Worm (Caenorhabditis elegans): Measurements from ENCODE around the gene srlf-23.
"Not testable (repeated sequence)": the region's sequence is repeated elsewhere in the genome, so short reads cannot be mapped to it uniquely, and the experiment has no call there.

Gene srlf-23

DNA sequence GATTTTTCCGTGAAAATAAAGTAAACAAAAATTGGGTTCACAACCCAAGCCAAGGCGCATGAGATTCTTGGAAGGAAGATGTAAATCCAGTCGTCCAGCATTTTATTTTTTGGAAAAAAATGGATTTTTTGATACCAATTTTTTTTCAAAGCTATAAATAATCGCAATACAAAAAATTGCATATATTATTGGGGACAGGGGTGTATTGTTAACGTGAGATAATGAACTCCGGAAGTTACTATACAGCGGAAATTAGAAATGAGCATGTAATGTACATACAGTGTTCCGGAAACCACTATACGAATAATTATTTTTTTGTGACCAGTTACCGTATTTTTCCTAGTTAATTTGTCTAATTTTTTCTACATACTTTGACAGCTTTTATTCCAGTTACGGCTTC, 9.0 kb downstream of the srlf-23 start, which contains the start of gene srj-38:
srj-38 (minus strand) TSS at position 101 of the 400 bp plus-strand sequence.
- no peak for TF ChIP-seq W03F9.2 (tag; optimal IDR thresholded peaks at IDR 0.05)
- TF ChIP-seq him-1 (tag; optimal IDR thresholded peaks at IDR 0.05) = no peak
- no peak for TF ChIP-seq dao-5 (tag; optimal IDR thresholded peaks at IDR 0.05)

DNA sequence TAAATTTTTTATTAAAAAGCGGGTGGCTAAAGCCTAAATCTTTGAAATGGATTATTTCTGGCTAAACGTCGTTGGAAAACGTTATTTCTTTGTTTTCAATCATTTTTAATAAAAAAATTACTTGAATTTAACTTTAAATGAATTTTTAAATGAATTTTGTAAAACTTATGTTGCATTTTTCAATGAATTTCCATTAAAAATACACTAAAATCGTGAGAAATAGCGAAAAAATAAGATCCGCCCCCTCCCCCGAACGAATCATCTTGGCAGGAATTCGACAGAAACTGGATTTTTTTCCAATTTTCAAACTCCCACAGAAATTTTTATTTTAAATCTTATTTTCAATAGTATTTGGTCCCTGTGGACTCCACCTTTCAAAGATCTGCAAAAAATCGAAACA, 14.2 kb downstream of the srlf-23 start, which contains the start of gene srg-53:
srg-53 (plus strand) TSS at position 301 of the 400 bp plus-strand sequence.
- TF ChIP-seq dao-5 (tag; optimal IDR thresholded peaks at IDR 0.05) (no peak), him-1 (tag; optimal IDR thresholded peaks at IDR 0.05) (no peak), W03F9.2 (tag; optimal IDR thresholded peaks at IDR 0.05) (no peak)

DNA sequence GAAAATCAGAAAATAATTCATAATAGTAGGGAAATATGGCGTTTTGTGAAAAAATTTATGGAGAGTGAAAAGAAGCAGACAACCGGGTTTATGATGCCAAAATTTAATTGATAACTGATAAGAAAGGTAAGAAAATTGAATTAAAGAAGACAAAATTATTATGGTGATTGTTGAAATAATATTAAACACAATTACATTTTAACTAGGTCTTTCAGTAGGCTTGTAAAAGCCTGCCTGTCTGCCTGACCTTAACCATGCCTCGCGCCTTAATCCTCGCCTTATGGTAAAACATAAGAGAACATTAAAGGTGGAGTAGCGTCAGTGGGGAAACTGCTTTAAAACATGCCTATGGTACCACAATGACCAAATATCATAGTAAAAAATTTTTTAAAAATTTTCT, 14.8 kb downstream of the srlf-23 start, which contains the start of gene T02B11.8:
T02B11.8 (minus strand) TSS at position 101 of the 400 bp plus-strand sequence.
- no peak for TF ChIP-seq him-1 (tag; optimal IDR thresholded peaks at IDR 0.05)
- no peak for TF ChIP-seq W03F9.2 (tag; optimal IDR thresholded peaks at IDR 0.05)
- no peak for TF ChIP-seq dao-5 (tag; optimal IDR thresholded peaks at IDR 0.05)

DNA sequence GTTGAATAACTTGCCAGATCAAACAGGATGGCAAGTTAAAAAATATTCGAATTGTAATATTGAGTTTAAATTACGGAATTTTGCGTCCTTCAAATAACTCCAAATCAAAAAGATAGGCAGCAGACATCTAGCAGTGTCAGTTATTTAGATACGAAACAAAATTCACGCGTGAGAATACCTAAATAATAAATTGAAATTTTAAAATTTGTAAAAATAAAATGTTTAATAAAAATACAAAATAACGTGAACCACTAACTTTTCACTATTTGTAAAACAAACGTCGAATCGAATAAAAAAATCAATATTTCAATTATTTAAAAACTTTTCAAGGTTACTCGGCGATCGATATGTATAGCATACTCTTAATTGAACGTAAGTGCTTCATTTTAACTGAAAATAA, 17.4 kb downstream of the srlf-23 start, which contains the start of gene T02B11.9:
T02B11.9 (plus strand) TSS at position 301 of the 400 bp plus-strand sequence.
- TF ChIP-seq dao-5 (tag; optimal IDR thresholded peaks at IDR 0.05) (no peak), him-1 (tag; optimal IDR thresholded peaks at IDR 0.05) (no peak), W03F9.2 (tag; optimal IDR thresholded peaks at IDR 0.05) (no peak)

DNA sequence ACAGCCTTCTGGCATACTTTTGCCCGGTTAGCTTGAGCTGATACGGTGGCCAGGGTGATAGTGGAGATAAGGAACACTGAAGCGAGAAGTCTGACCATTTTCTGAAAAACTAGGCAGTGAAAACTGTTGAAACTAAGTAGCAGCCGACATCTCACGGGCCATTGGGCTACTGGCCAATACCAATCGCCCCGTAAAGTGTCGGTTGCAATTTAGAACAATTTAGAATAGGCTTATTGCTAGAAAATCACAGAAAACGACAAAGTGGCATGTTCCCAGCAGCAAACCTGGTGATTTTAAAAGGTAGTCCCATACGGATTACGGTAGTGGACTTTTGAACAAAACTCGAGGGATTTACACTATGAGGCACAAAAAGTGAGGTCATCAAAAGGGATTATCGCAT, 22.3 kb downstream of the srlf-23 start, which contains the start of gene T02B11.4:
T02B11.4 (minus strand) TSS at position 101 of the 400 bp plus-strand sequence.
- TF ChIP-seq W03F9.2 (tag; optimal IDR thresholded peaks at IDR 0.05) = no peak
- TF ChIP-seq him-1 (tag; optimal IDR thresholded peaks at IDR 0.05) = no peak
- TF ChIP-seq dao-5 (tag; optimal IDR thresholded peaks at IDR 0.05) = no peak

DNA sequence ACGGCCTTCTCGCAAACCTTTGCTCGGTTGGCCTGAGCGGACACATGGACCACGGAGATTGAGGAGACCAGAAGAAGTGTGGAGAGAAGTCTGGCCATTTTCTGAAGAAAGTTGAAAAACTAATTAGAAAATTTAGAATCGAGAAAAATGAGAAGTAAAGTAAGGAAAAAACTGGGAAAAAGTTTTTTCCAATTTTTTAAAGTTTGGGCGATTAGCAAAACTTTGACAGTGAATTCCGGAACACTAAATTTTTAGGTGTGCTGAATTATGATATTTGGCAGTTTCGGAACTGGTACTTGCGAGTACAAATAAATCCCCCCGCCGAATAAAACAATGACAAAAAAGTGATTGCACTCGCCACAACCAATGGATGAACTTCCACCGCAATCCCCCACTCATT, 26.6 kb downstream of the srlf-23 start, which contains the start of gene T02B11.3:
T02B11.3 (minus strand) TSS at position 101 of the 400 bp plus-strand sequence.
- TF ChIP-seq dao-5 (tag; optimal IDR thresholded peaks at IDR 0.05) (no peak), him-1 (tag; optimal IDR thresholded peaks at IDR 0.05) (no peak), W03F9.2 (tag; optimal IDR thresholded peaks at IDR 0.05) (no peak)

DNA sequence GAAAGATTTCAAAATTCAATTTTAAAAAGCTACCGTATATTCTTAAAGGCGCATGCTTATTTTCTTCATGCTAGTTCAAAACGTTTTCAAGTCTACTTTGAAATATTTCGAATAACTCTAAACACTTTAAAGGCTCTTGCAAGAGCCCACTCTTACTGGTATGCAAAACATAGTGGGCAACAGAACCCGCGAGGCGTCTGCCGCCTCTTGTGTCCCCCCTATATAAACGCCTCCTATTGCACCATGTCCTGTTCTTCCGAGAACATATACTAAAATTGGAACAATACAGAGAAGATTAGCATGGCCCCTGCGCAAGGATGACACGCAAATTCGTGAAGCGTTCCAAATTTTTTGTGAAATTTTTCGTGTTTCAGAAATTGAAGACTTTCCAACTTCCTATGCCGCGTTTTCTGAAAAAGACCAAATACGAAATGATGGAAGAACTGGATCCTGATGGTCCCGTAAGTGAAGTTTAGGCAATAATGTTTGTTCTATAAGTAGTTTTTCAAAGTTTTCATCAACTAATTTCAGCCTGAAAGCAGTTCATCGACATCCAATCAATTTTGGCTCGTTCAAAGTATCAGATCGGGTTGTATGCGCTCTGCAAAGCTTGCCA, 34.4 kb downstream of the srlf-23 start:
- TF ChIP-seq W03F9.2 (tag; optimal IDR thresholded peaks at IDR 0.05) = no peak
- TF ChIP-seq him-1 (tag; optimal IDR thresholded peaks at IDR 0.05) = no peak
- no peak for TF ChIP-seq dao-5 (tag; optimal IDR thresholded peaks at IDR 0.05)

DNA sequence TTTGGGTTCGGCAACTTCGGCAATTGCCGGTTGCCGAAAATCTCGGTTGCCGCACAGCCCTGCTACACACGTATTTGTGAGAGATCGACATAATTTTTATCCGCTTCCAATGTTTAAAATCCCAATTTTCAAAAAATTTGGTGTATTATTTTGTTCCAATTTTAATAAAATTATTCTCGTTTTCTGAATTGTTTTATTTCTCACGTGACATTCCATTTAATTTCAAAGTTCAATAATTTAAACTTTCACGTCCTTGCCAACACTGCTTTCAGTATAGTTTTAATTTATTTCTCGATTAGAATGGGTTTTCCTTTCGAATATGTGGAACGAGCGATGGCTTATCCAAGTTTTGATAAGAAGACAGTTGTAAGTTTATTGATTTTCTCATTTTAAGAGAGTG, 36.8 kb downstream of the srlf-23 start, which contains the start of gene K09C6.2:
K09C6.2 (plus strand) TSS at position 301 of the 400 bp plus-strand sequence.
- TF ChIP-seq dao-5 (tag; optimal IDR thresholded peaks at IDR 0.05) = no peak
- TF ChIP-seq W03F9.2 (tag; optimal IDR thresholded peaks at IDR 0.05) = no peak
- TF ChIP-seq him-1 (tag; optimal IDR thresholded peaks at IDR 0.05) = no peak

DNA sequence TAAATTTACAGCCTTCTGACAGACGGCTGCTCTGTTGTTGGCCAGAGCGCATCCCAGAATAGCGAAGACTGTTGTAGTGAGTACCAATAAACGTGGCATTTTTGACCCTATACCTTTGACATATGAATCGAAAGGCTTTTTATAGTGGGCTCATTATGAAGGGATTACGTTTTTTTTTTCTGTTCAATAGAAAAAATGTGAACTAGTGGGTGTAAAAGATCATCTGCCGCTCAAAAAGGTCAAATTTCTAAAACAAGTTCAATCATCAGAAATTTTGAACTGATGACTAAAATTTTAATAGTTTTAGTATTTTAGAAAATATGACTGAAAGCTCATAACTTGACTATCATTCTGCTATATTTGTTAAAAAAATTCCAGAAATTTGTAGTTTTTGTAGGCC, 38.4 kb downstream of the srlf-23 start, which contains the start of gene K09C6.9:
K09C6.9 (minus strand) TSS at position 101 of the 400 bp plus-strand sequence.
- no peak for TF ChIP-seq W03F9.2 (tag; optimal IDR thresholded peaks at IDR 0.05)
- no peak for TF ChIP-seq dao-5 (tag; optimal IDR thresholded peaks at IDR 0.05)
- TF ChIP-seq him-1 (tag; optimal IDR thresholded peaks at IDR 0.05) = no peak

DNA sequence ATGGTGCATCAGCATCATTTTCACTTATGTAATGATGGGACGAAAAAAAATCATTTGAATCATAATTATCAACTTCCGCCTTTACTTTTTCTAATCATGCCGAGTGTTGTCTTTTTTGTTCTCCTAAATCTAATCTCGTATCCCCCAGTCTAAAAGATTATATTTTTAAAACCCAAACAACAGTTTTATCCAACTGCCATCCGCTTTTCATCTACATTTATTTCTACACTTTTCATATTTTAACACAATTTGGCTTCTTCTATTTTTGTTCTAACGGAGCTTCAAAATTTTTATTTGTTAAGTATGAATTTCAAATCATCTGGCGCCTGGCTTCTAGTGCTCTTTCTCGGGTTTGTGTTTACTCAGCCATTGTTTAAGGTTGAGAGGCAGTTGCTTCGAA, 41.2 kb downstream of the srlf-23 start, which contains the start of gene K09C6.3:
K09C6.3 (plus strand) TSS at position 301 of the 400 bp plus-strand sequence.
- TF ChIP-seq W03F9.2 (tag; optimal IDR thresholded peaks at IDR 0.05) (no peak), dao-5 (tag; optimal IDR thresholded peaks at IDR 0.05) (no peak), him-1 (tag; optimal IDR thresholded peaks at IDR 0.05) (no peak)

DNA sequence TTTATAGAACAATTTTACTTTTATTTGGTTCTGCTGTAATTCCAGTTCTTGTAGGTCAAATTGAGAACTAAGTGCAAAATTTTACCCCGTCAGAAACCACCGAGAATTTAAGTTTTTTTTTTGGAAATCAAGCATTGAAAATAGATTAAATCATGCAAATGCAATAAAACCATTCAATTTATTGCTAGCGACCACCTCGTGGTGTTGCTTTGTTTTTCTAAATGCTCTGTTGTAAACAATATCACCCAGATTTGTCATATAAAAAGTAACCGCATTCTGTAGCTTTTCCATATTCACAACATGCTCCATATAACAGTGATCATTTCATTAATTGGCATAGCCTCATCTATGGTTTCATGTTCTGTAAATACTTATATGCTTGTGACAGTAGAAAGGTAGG, 43.8 kb downstream of the srlf-23 start, which contains the start of gene srbc-12:
srbc-12 (plus strand) TSS at position 301 of the 400 bp plus-strand sequence.
- TF ChIP-seq him-1 (tag; optimal IDR thresholded peaks at IDR 0.05) = no peak
- TF ChIP-seq W03F9.2 (tag; optimal IDR thresholded peaks at IDR 0.05) = no peak
- TF ChIP-seq dao-5 (tag; optimal IDR thresholded peaks at IDR 0.05) = no peak

DNA sequence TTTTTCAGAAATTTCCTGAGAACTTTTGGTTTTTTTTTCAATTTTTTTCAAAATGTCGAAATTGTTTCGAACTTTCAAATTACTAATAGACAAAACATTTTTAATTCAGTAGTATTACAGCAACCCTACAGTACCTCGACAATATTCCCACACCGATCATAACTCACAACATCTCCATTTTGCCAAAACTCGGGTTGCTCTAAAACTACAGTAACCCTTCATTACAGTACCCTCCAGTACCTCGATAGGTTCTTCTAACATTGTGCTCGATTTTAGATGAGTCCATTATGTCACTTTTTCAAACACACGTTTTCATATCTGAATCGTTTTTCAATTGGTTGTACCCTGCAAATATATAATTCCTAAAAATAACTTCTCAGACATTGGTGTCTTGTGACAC, 44.3 kb downstream of the srlf-23 start:
- TF ChIP-seq him-1 (tag; optimal IDR thresholded peaks at IDR 0.05) (no peak), dao-5 (tag; optimal IDR thresholded peaks at IDR 0.05) (no peak), W03F9.2 (tag; optimal IDR thresholded peaks at IDR 0.05) (no peak)

DNA sequence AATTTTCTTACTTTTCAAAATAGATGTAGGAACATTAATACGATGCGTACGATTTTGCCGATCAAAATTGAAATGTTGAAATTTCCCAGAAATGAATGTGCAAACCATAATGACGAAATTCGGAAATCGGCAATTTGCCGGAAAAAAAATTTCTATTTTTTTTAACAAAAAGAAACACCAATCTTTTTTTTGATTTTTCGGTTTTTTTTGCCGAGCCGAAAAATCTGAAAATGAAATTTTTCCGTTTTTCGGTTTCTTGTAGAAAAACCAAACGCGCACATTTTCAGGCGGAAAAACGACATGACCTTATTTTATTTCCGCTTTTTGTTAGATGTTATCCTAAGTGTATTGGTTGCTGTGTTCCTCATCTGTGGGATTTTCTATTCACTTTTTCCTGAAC, 45.8 kb downstream of the srlf-23 start, which contains the start of gene srbc-13:
srbc-13 (plus strand) TSS at position 301 of the 400 bp plus-strand sequence.
- TF ChIP-seq dao-5 (tag; optimal IDR thresholded peaks at IDR 0.05) (no peak), him-1 (tag; optimal IDR thresholded peaks at IDR 0.05) (no peak), W03F9.2 (tag; optimal IDR thresholded peaks at IDR 0.05) (no peak)

DNA sequence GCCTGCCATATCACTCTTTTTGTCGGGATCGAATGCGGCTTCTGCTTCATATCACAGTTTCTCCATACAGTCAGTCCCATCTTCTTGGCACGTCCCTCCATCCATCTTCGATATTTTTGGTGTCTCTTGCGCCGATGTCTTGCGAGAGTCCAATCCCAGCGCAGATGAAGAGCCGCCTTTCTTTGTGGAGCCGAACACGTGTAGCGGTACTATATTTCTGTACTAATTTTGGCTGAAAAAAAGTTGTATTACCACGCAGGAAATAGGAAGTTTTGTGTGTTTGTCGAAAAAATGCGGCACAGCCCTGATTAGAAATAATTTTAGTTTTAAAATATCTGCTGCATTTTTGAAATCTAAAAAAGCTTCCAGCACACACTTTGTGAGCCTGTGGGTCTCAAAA, 50.2 kb downstream of the srlf-23 start, which contains the start of gene K09C6.8:
K09C6.8 (minus strand) TSS at position 101 of the 400 bp plus-strand sequence.
- TF ChIP-seq W03F9.2, him-1, dao-5 (tag; optimal IDR thresholded peaks at IDR 0.05): not testable (repeated sequence)

All from whole organism, L4/young adult.